Worm (Caenorhabditis elegans): ENCODE data around the gene C01G12.5.

DNA sequence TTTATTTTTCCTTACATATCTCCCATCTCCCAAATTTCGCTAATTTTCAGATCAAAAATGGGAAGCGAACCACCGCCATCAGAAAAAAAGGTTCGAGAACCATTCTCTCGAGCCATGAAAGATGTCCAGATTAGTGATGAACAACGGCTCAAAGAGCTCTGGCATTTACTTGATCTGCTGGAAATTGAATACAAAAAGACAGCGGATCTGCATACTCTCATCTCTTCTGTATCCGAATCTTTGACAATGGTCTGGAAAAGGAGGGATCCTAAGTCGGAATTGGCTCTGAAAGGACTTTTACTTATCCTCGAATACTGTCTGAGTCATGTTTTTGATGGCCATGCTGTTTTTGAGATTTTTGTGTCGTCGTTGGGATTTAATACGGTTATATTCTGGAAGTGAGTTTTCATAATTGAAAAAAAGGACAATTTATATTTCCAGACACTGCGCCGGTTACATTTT is 13.6 kb upstream of the C01G12.5 start, which contains the start of gene tps-2:
- no peak for TF ChIP-seq ceh-27 (GFP tag; optimal IDR thresholded peaks at IDR 0.05)
- no peak for TF ChIP-seq F39B2.1 (GFP tag; IDR thresholded peaks at IDR 0.05)
- no peak for TF ChIP-seq hmg-20 (GFP tag; IDR thresholded peaks at IDR 0.05)
- TF ChIP-seq F57A8.1 (GFP tag; optimal IDR thresholded peaks at IDR 0.05): no peak
- TF ChIP-seq snpc-4 (GFP tag; optimal IDR thresholded peaks at IDR 0.05): no peak
- TF ChIP-seq snpc-4 (tag; optimal IDR thresholded peaks at IDR 0.05): no peak
- no peak for TF ChIP-seq chd-7 (tag; optimal IDR thresholded peaks at IDR 0.05)
- TF ChIP-seq unc-62 (GFP tag; optimal IDR thresholded peaks at IDR 0.05): no peak
- TF ChIP-seq akir-1 (GFP tag; optimal IDR thresholded peaks at IDR 0.05): no peak

Measured in whole organism, young adult.